Worm (Caenorhabditis elegans): Measurements from ENCODE around the gene gln-6.

DNA sequence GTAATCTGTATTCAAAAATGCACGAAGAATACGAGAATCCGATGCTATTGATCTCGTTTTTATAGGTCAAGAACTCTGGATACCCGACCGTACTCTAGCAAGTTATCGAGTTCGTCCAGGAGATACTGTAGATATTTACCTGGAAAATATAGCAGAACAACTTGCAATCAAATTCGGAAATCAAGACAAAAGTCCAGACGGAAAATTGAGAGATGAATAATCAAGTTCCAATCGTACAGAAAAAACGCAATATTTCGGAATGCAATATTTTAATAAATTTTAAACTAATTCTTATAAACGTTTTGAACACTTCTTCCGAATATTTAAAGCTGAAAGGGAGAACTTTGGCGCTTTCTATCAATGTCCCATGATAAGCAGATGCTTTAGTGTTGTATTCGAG, 1.7 kb downstream of the gln-6 start:
- TF ChIP-seq cog-1 (tag; optimal IDR thresholded peaks at IDR 0.05) (no peak), T22C8.4 (GFP tag; IDR thresholded peaks at IDR 0.05) (no peak), ztf-29 (GFP tag; IDR thresholded peaks at IDR 0.05) (no peak)
